Fruit fly (Drosophila melanogaster) whole organism, embryonic: ENCODE results near the gene CG16953.
A peak's percentile ranks its signal among the peaks of the same experiment; 100 is the strongest.

ENCODE experiments used
- CG1024 ChIP-seq: fragments of 200-800 bp; sonication (Bioruptor generic); IDR thresholded peaks from 2 replicates; pipeline ENCODE4 v1.3.6; 2022; ENCODE audit warnings: missing biosample characterization, missing genetic modification characterization
- CG10366 ChIP-seq: fragments of 200-800 bp; sonication (Bioruptor generic); IDR thresholded peaks from 2 replicates; pipeline ENCODE4 v1.3.6; 2022; ENCODE audit warnings: missing biosample characterization, missing genetic modification characterization
- CG12769 ChIP-seq: fragments of 200-800 bp; sonication (Bioruptor generic); optimal IDR thresholded peaks from 2 replicates; lab custom pipeline; 2019; ENCODE audit warnings: missing biosample characterization, mild to moderate bottlenecking, missing genetic modification characterization, moderate library complexity
- CG13775 ChIP-seq: fragments of 200-800 bp; sonication (Bioruptor generic); optimal IDR thresholded peaks from 3 replicates; lab custom pipeline; 2017; ENCODE audit warnings: missing biosample characterization, mild to moderate bottlenecking, missing genetic modification characterization
- CG14667 ChIP-seq: fragments of 200-800 bp; sonication (Bioruptor generic); IDR thresholded peaks from 2 replicates; pipeline ENCODE4 v1.3.6; 2022; ENCODE audit warnings: missing biosample characterization, missing genetic modification characterization
- CG15011 ChIP-seq: fragments of 200-800 bp; sonication (Bioruptor generic); optimal IDR thresholded peaks from 3 replicates; lab custom pipeline; 2018; ENCODE audit warnings: missing biosample characterization, mild to moderate bottlenecking, missing genetic modification characterization
- CG15479 ChIP-seq: fragments of 200-800 bp; sonication (Bioruptor generic); optimal IDR thresholded peaks from 3 replicates; lab custom pipeline; 2019; ENCODE audit warnings: missing biosample characterization, mild to moderate bottlenecking, missing genetic modification characterization, moderate library complexity
- CG15696 ChIP-seq: fragments of 200-800 bp; sonication (Bioruptor generic); optimal IDR thresholded peaks from 2 replicates; lab custom pipeline; 2019; ENCODE audit warnings: missing biosample characterization, mild to moderate bottlenecking, missing genetic modification characterization, moderate library complexity
- CG1647 ChIP-seq: fragments of 200-800 bp; sonication (Bioruptor generic); optimal IDR thresholded peaks from 3 replicates; lab custom pipeline; 2016; ENCODE audit warnings: missing biosample characterization, missing genetic modification characterization
- CG16779 ChIP-seq: fragments of 200-800 bp; sonication (Bioruptor generic); IDR thresholded peaks from 2 replicates; pipeline ENCODE4 v1.3.6; 2022; ENCODE audit warnings: missing biosample characterization, missing genetic modification characterization
- CG17612 ChIP-seq: fragments of 200-800 bp; sonication (Bioruptor generic); IDR thresholded peaks from 2 replicates; pipeline ENCODE4 v1.3.6; 2022; ENCODE audit warnings: missing biosample characterization, missing genetic modification characterization
- CG18476 ChIP-seq: fragments of 200-800 bp; sonication (Bioruptor generic); optimal IDR thresholded peaks from 2 replicates; lab custom pipeline; 2016; ENCODE audit warnings: missing biosample characterization, mild to moderate bottlenecking, missing genetic modification characterization
- CG18764 ChIP-seq: fragments of 200-800 bp; sonication (Bioruptor generic); optimal IDR thresholded peaks from 3 replicates; lab custom pipeline; 2016; ENCODE audit warnings: missing biosample characterization, missing genetic modification characterization
- CG2875 ChIP-seq: fragments of 200-800 bp; sonication (Bioruptor generic); optimal IDR thresholded peaks from 2 replicates; lab custom pipeline; 2017; ENCODE audit warnings: missing biosample characterization, mild to moderate bottlenecking, missing genetic modification characterization, missing genetic modification reagents
- CG5180 ChIP-seq: fragments of 200-800 bp; sonication (Bioruptor generic); optimal IDR thresholded peaks from 3 replicates; lab custom pipeline; 2017; ENCODE audit warnings: missing biosample characterization, missing genetic modification characterization, mild to moderate bottlenecking, moderate library complexity, missing genetic modification reagents
- CG6175 ChIP-seq: fragments of 200-800 bp; sonication (Bioruptor generic); IDR thresholded peaks from 3 replicates; pipeline ENCODE4 v1.3.6; 2022; ENCODE audit warnings: missing biosample characterization, missing genetic modification characterization
- CG6791 ChIP-seq: fragments of 200-800 bp; sonication (Bioruptor generic); IDR thresholded peaks from 3 replicates; pipeline ENCODE4 v1.3.6; 2022; ENCODE audit warnings: missing biosample characterization, missing genetic modification characterization; ENCODE audit not compliant: partially characterized antibody
- CG7357 ChIP-seq: fragments of 200-800 bp; sonication (Bioruptor generic); IDR thresholded peaks from 3 replicates; pipeline ENCODE4 v1.3.6; 2022; ENCODE audit warnings: missing biosample characterization, missing genetic modification characterization
- CG8281 ChIP-seq: fragments of 200-800 bp; sonication (Bioruptor generic); optimal IDR thresholded peaks from 2 replicates; lab custom pipeline; 2018; ENCODE audit warnings: missing biosample characterization, mild to moderate bottlenecking, missing genetic modification characterization, moderate library complexity
- Dek ChIP-seq: fragments of 200-800 bp; sonication (Bioruptor generic); optimal IDR thresholded peaks from 3 replicates; lab custom pipeline; 2019; ENCODE audit warnings: missing biosample characterization, mild to moderate bottlenecking, missing genetic modification characterization, moderate library complexity
- Dip2 ChIP-seq: fragments of 200-800 bp; sonication (Bioruptor generic); IDR thresholded peaks from 2 replicates; pipeline ENCODE4 v1.3.6; 2022; ENCODE audit warnings: missing biosample characterization, missing genetic modification characterization
- Gsc ChIP-seq: fragments of 200-800 bp; sonication (Bioruptor generic); IDR thresholded peaks from 2 replicates; pipeline ENCODE4 v1.3.6; 2022; ENCODE audit warnings: missing biosample characterization, missing genetic modification characterization
- HmgD ChIP-seq: fragments of 200-800 bp; sonication (Bioruptor generic); optimal IDR thresholded peaks from 3 replicates; lab custom pipeline; 2016; ENCODE audit warnings: missing biosample characterization, missing genetic modification characterization
- MBD-R2 ChIP-seq: fragments of 200-800 bp; sonication (Bioruptor generic); IDR thresholded peaks from 2 replicates; pipeline ENCODE4 v1.3.6; 2022; ENCODE audit warnings: missing biosample characterization, missing genetic modification characterization
- NC2β ChIP-seq: fragments of 200-800 bp; sonication (Bioruptor generic); optimal IDR thresholded peaks from 2 replicates; lab custom pipeline; 2016; ENCODE audit warnings: missing biosample characterization, missing genetic modification characterization
- Poxn ChIP-seq: fragments of 200-800 bp; sonication (Bioruptor generic); IDR thresholded peaks from 2 replicates; pipeline ENCODE4 v1.3.6; 2022; ENCODE audit warnings: missing biosample characterization, missing genetic modification characterization
- Sry-β ChIP-seq: fragments of 200-800 bp; sonication (Bioruptor generic); optimal IDR thresholded peaks from 2 replicates; lab custom pipeline; 2018; ENCODE audit warnings: missing biosample characterization, mild to moderate bottlenecking, missing genetic modification characterization, moderate library complexity
- Stat92E ChIP-seq, 3 experiments: fragments of >200 bp in 2 of 3; fragments of 200-800 bp in 1 of 3; sonication (Bioruptor generic) in 1 of 3; optimal IDR thresholded peaks; 2 replicates each; lab custom pipeline; 2017 to 2019; ENCODE audit warnings: missing biosample characterization in 3 of 3, missing genetic modification characterization in 3 of 3, mild to moderate bottlenecking in 1 of 3, moderate library complexity in 1 of 3
- Trl ChIP-seq, 3 experiments: fragments of >200 bp in 2 of 3; fragments of 200-800 bp in 1 of 3; sonication (Bioruptor generic) in 1 of 3; optimal IDR thresholded peaks; 2 replicates in 1 of 3; 3 replicates in 2 of 3; lab custom pipeline; 2016 to 2017; ENCODE audit warnings: missing biosample characterization in 1 of 3, missing genetic modification characterization in 1 of 3
- ash1 ChIP-seq: fragments of 200-800 bp; sonication (Bioruptor generic); optimal IDR thresholded peaks from 2 replicates; lab custom pipeline; 2018; ENCODE audit warnings: missing biosample characterization, mild to moderate bottlenecking, missing genetic modification characterization
- btn ChIP-seq: fragments of 200-800 bp; sonication (Bioruptor generic); optimal IDR thresholded peaks from 2 replicates; lab custom pipeline; 2016; ENCODE audit warnings: missing biosample characterization, missing genetic modification characterization
- cg ChIP-seq: fragments of 200-800 bp; sonication (Bioruptor generic); optimal IDR thresholded peaks from 3 replicates; lab custom pipeline; 2019; ENCODE audit warnings: missing biosample characterization, mild to moderate bottlenecking, missing genetic modification characterization, moderate library complexity
- chm ChIP-seq: fragments of 200-800 bp; sonication (Bioruptor generic); IDR thresholded peaks from 2 replicates; pipeline ENCODE4 v1.3.6; 2022; ENCODE audit warnings: missing biosample characterization, missing genetic modification characterization
- cwo ChIP-seq: fragments of 200-800 bp; sonication (Bioruptor generic); optimal IDR thresholded peaks from 3 replicates; lab custom pipeline; 2017; ENCODE audit warnings: missing biosample characterization, missing genetic modification characterization, mild to moderate bottlenecking, moderate library complexity, missing genetic modification reagents
- gsb-n ChIP-seq: fragments of 200-800 bp; sonication (Bioruptor generic); optimal IDR thresholded peaks from 3 replicates; lab custom pipeline; 2018; ENCODE audit warnings: missing biosample characterization, mild to moderate bottlenecking, missing genetic modification characterization
- her ChIP-seq: fragments of 200-800 bp; sonication (Bioruptor generic); optimal IDR thresholded peaks from 2 replicates; lab custom pipeline; 2016; ENCODE audit warnings: missing biosample characterization, missing genetic modification characterization
- jigr1 ChIP-seq: fragments of 200-800 bp; sonication (Bioruptor generic); IDR thresholded peaks from 3 replicates; pipeline ENCODE4 v1.3.6; 2022; ENCODE audit warnings: missing biosample characterization, missing genetic modification characterization
- knrl ChIP-seq: fragments of 200-800 bp; sonication (Bioruptor generic); IDR thresholded peaks from 3 replicates; pipeline ENCODE4 v1.3.6; 2022; ENCODE audit warnings: missing biosample characterization, missing genetic modification characterization; ENCODE audit not compliant: partially characterized antibody
- mirr ChIP-seq: fragments of 200-800 bp; sonication (Bioruptor generic); optimal IDR thresholded peaks from 3 replicates; lab custom pipeline; 2018; ENCODE audit warnings: missing biosample characterization, mild to moderate bottlenecking, missing genetic modification characterization
- nerfin-1 ChIP-seq: fragments of 200-800 bp; sonication (Bioruptor generic); optimal IDR thresholded peaks from 3 replicates; lab custom pipeline; 2019; ENCODE audit warnings: missing biosample characterization, mild to moderate bottlenecking, missing genetic modification characterization, moderate library complexity
- odd ChIP-seq: fragments of 200-800 bp; sonication (Bioruptor generic); optimal IDR thresholded peaks from 2 replicates; lab custom pipeline; 2017; ENCODE audit warnings: missing biosample characterization, mild to moderate bottlenecking, missing genetic modification characterization
- phol ChIP-seq: fragments of 200-800 bp; sonication (Bioruptor generic); optimal IDR thresholded peaks from 3 replicates; lab custom pipeline; 2018; ENCODE audit warnings: missing biosample characterization, mild to moderate bottlenecking, missing genetic modification characterization, moderate library complexity
- ro ChIP-seq: fragments of 200-800 bp; sonication (Bioruptor generic); IDR thresholded peaks from 2 replicates; pipeline ENCODE4 v1.3.6; 2022; ENCODE audit warnings: missing biosample characterization, missing genetic modification characterization
- sens-2 ChIP-seq: fragments of 200-800 bp; sonication (Bioruptor generic); IDR thresholded peaks from 2 replicates; pipeline ENCODE4 v1.3.6; 2022; ENCODE audit warnings: missing biosample characterization, missing genetic modification characterization
- so ChIP-seq: fragments of 200-800 bp; sonication (Bioruptor generic); IDR thresholded peaks from 3 replicates; pipeline ENCODE4 v1.3.6; 2022; ENCODE audit warnings: missing biosample characterization, missing genetic modification characterization
- trh ChIP-seq: fragments of 200-800 bp; sonication (Bioruptor generic); optimal IDR thresholded peaks from 2 replicates; lab custom pipeline; 2016; ENCODE audit warnings: missing biosample characterization, missing genetic modification characterization
- unc-4 ChIP-seq: fragments of 200-800 bp; sonication (Bioruptor generic); IDR thresholded peaks from 2 replicates; pipeline ENCODE4 v1.3.6; 2022; ENCODE audit warnings: missing biosample characterization, missing genetic modification characterization; ENCODE audit not compliant: partially characterized antibody
- usp ChIP-seq: fragments of >200 bp; optimal IDR thresholded peaks from 2 replicates; lab custom pipeline; 2017; ENCODE audit warnings: missing biosample characterization, missing genetic modification characterization
- wek ChIP-seq: fragments of 200-800 bp; sonication (Bioruptor generic); optimal IDR thresholded peaks from 3 replicates; lab custom pipeline; 2018; ENCODE audit warnings: missing biosample characterization, mild to moderate bottlenecking, missing genetic modification characterization, moderate library complexity

The CG16953 gene

DNA sequence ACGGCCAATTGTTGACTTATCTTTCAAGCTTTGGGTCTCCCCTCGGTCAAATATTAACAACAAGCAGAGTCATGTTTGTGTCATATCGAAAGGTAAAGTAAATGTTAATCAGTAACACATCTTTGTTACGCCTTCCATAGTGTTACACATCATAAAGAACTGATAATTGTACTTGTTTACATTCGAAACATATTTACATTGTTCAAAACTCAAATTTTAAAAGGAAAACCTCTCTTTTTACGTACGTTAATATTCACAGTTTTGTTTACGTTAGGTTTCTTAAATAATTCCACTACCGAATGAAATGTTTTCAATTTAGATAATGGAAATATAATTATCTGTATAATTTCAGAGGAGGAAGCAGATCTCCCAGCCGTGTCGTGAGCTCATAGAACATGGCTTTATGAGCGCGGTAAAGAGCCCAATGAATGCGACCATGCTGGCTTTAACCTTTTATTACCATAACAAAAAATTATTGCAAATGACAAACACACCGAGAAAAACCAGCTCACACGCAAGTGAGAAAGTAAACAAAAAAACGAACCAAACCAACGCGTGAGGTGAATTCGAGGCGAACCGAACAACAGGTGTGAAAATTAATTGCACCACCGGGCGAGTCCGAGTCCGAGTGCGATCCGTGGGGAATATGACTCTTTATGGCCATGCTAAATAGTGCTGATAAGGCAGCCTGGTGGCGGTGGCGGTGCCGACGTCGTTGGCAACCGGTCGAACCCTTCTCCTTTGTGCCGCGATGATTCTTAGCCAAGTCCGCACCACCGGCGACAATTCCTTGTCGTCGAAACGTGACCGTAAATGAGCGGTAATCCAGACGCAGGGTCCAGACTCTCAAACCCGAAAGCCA, 43.1 kb downstream of the CG16953 start (continued):
- TF ChIP-seq CG8281 (tag; lab: Kevin White, UChicago) (peak; percentile 16), gsb-n (tag; lab: Kevin White, UChicago) (peak; percentile 68), Dip2 (GFP tag; lab: Robert Waterston, UW) (no peak), CG5180 (GFP tag; lab: Kevin White, UChicago) (no peak), nerfin-1 (tag; lab: Kevin White, UChicago) (no peak), Sry-β (GFP tag; lab: Kevin White, UChicago) (no peak), CG13775 (GFP tag; lab: Kevin White, UChicago) (no peak), CG15011 (GFP tag; lab: Kevin White, UChicago) (peak; percentile 63), wek (GFP tag; lab: Kevin White, UChicago) (peak; percentile 60), CG18476 (GFP tag; lab: Kevin White, UChicago) (peak; percentile 22), ash1 (GFP tag; lab: Kevin White, UChicago) (no peak), CG15696 (tag; lab: Kevin White, UChicago) (peak; percentile 90), knrl (GFP tag; lab: Robert Waterston, UW) (no peak), so (GFP tag; lab: Robert Waterston, UW) (peak; percentile 59; the same call in 1 of the 3 replicates), CG1024 (no peak), ro (GFP tag; lab: Robert Waterston, UW) (no peak), CG16779 (GFP tag; lab: Robert Waterston, UW) (no peak), unc-4 (GFP tag; lab: Robert Waterston, UW) (no peak), HmgD (GFP tag; lab: Kevin White, UChicago) (no peak), CG6791 (GFP tag; lab: Robert Waterston, UW) (no peak), chm (GFP tag; lab: Robert Waterston, UW) (peak; percentile 67; the same call in 1 of the 2 replicates), CG1647 (GFP tag; lab: Kevin White, UChicago) (no peak), NC2β (GFP tag; lab: Kevin White, UChicago) (no peak), CG14667 (GFP tag; lab: Robert Waterston, UW) (no peak), Gsc (GFP tag; lab: Robert Waterston, UW) (no peak), trh (GFP tag; lab: Kevin White, UChicago) (no peak), cg (no peak), CG17612 (GFP tag; lab: Robert Waterston, UW) (no peak), usp (GFP tag; lab: Kevin White, UChicago) (no peak), Dek (tag; lab: Kevin White, UChicago) (peak; percentile 15), MBD-R2 (GFP tag; lab: Robert Waterston, UW) (no peak), mirr (no peak), Trl (optimal IDR thresholded peaks at IDR 0.05; lab: Kevin White, UChicago) (no peak), Trl (GFP tag; optimal IDR thresholded peaks at IDR 0.05; lab: Kevin White, UChicago) (peak; percentile 34), btn (no peak), CG7357 (no peak), CG18764 (GFP tag; lab: Kevin White, UChicago) (no peak), CG10366 (GFP tag; lab: Robert Waterston, UW) (no peak), CG6175 (GFP tag; lab: Robert Waterston, UW) (no peak), her (GFP tag; lab: Kevin White, UChicago) (no peak), cwo (GFP tag; lab: Kevin White, UChicago) (peak; percentile 11), sens-2 (GFP tag; lab: Robert Waterston, UW) (no peak), CG15479 (GFP tag; lab: Kevin White, UChicago) (peak; percentile 83), odd (GFP tag; lab: Kevin White, UChicago) (peak; percentile 54), Stat92E (GFP tag; optimal IDR thresholded peaks at IDR 0.05; lab: Kevin White, UChicago) (no peak), jigr1 (GFP tag; lab: Robert Waterston, UW) (no peak), CG2875 (GFP tag; lab: Kevin White, UChicago) (peak; percentile 58), phol (tag; lab: Kevin White, UChicago) (no peak), Poxn (GFP tag; lab: Robert Waterston, UW) (no peak), CG12769 (tag; lab: Kevin White, UChicago) (peak; percentile 9)
